Worm (Caenorhabditis elegans) whole organism, midembryonic: ENCODE results near the gene rgs-1.

ENCODE experiments used
- cog-1 ChIP-seq: sonication (generic microtip); optimal IDR thresholded peaks from 2 replicates; lab custom pipeline; 2016; ENCODE audit warnings: missing genetic modification characterization, missing compliant biosample characterization
- flt-1 ChIP-seq: fragments of 200-800 bp; sonication (Bioruptor generic); IDR thresholded peaks from 2 replicates; pipeline ENCODE4 v1.3.6; 2022; ENCODE audit warnings: missing genetic modification characterization, missing compliant biosample characterization
- klf-2 ChIP-seq: fragments of 200-800 bp; sonication (Bioruptor generic); conservative IDR thresholded peaks from 2 replicates; pipeline ENCODE4 v1.3.6; 2022; ENCODE audit warnings: missing genetic modification reagents, missing genetic modification characterization, missing compliant biosample characterization
- ref-1 ChIP-seq: fragments of 200-800 bp; sonication (Bioruptor generic); conservative IDR thresholded peaks from 2 replicates; pipeline ENCODE4 v1.3.6; 2022; ENCODE audit warnings: missing genetic modification reagents, missing genetic modification characterization, missing compliant biosample characterization
- ztf-23 ChIP-seq: fragments of 200-800 bp; sonication (Bioruptor generic); IDR thresholded peaks from 2 replicates; pipeline ENCODE4 v1.3.6; 2022; ENCODE audit warnings: missing genetic modification reagents, missing genetic modification characterization, missing compliant biosample characterization
- ztf-29 ChIP-seq: fragments of 200-800 bp; sonication (Bioruptor generic); IDR thresholded peaks from 2 replicates; pipeline ENCODE4 v1.3.6; 2022; ENCODE audit warnings: missing genetic modification reagents, missing genetic modification characterization, missing compliant biosample characterization

ce11 chrIII:10033213-10033612 is 16.9 kb upstream of the rgs-1 start, which contains the start of gene M04D8.5:
- no peak for TF ChIP-seq cog-1 (tag; lab: Kevin White, UChicago)
- TF ChIP-seq ztf-29 (GFP tag; lab: Robert Waterston, UW), result no peak
- no peak for TF ChIP-seq ref-1 (GFP tag; lab: Robert Waterston, UW)
- TF ChIP-seq ztf-23 (GFP tag; lab: Robert Waterston, UW), result no peak
- TF ChIP-seq klf-2 (GFP tag; lab: Robert Waterston, UW), result no peak
- TF ChIP-seq flt-1 (GFP tag; lab: Robert Waterston, UW), result no peak
